Worm (Caenorhabditis elegans) whole organism, L1 larva: ENCODE measurements around the gene srxa-2.

ENCODE experiments used
- C04F5.9 ChIP-seq: sonication (generic microtip); optimal IDR thresholded peaks from 2 replicates; lab custom pipeline; 2016; ENCODE audit warnings: missing genetic modification characterization, missing compliant biosample characterization
- C16A3.4 ChIP-seq: fragments of 150-350 bp; optimal IDR thresholded peaks from 2 replicates; lab custom pipeline; 2014; ENCODE audit warnings: missing biosample characterization, missing genetic modification characterization
- Y116A8C.19 ChIP-seq: sonication (generic microtip); optimal IDR thresholded peaks from 2 replicates; lab custom pipeline; 2016; ENCODE audit warnings: missing compliant biosample characterization, missing genetic modification characterization, borderline replicate concordance
- alr-1 ChIP-seq: fragments of 200-800 bp; sonication (Bioruptor generic); optimal IDR thresholded peaks from 2 replicates; lab custom pipeline; 2018; ENCODE audit warnings: borderline replicate concordance, mild to moderate bottlenecking, missing genetic modification characterization, missing compliant biosample characterization
- aly-2 ChIP-seq: fragments of 150-350 bp; optimal IDR thresholded peaks from 2 replicates; lab custom pipeline; 2014; ENCODE audit warnings: missing biosample characterization, missing genetic modification characterization
- blmp-1 ChIP-seq: fragments of 150-350 bp; optimal IDR thresholded peaks from 2 replicates; lab custom pipeline; 2014; ENCODE audit warnings: missing biosample characterization, missing genetic modification characterization
- ceh-63 ChIP-seq: fragments of 200-800 bp; sonication (Bioruptor generic); optimal IDR thresholded peaks from 2 replicates; lab custom pipeline; 2018; ENCODE audit warnings: mild to moderate bottlenecking, missing genetic modification characterization, missing compliant biosample characterization
- ceh-8 ChIP-seq: fragments of 200-800 bp; sonication (Bioruptor generic); optimal IDR thresholded peaks from 2 replicates; lab custom pipeline; 2018; ENCODE audit warnings: mild to moderate bottlenecking, missing genetic modification characterization, moderate library complexity, missing compliant biosample characterization
- ceh-82 ChIP-seq, 3 experiments: fragments of 150-350 bp in 1 of 3; sonication (generic microtip) in 2 of 3; optimal IDR thresholded peaks; 2 replicates each; lab custom pipeline; 2014 to 2017; ENCODE audit warnings: missing biosample characterization in 3 of 3, missing genetic modification characterization in 3 of 3
- ceh-88 ChIP-seq: fragments of 200-800 bp; sonication (Bioruptor generic); IDR thresholded peaks from 2 replicates; pipeline ENCODE4 v1.3.6; 2022; ENCODE audit warnings: missing genetic modification characterization, missing compliant biosample characterization
- dsc-1 ChIP-seq: sonication (generic microtip); optimal IDR thresholded peaks from 2 replicates; lab custom pipeline; 2016; ENCODE audit warnings: mild to moderate bottlenecking, missing genetic modification characterization, missing compliant biosample characterization
- efl-1 ChIP-seq, 4 experiments: fragments of 150-350 bp; optimal IDR thresholded peaks in 3 of 4; peaks in 1 of 4; 1 replicate in 1 of 4; 2 replicates in 3 of 4; lab custom pipeline; 2014; ENCODE audit warnings: missing biosample characterization in 2 of 4, missing genetic modification characterization in 2 of 4, missing genetic modification reagents in 2 of 4
- egl-13 ChIP-seq: sonication (generic microtip); optimal IDR thresholded peaks from 2 replicates; lab custom pipeline; 2016; ENCODE audit warnings: missing genotype, missing genetic modification reagents, missing genetic modification characterization, missing compliant biosample characterization
- egl-27 ChIP-seq, 2 experiments: fragments of 150-350 bp in 1 of 2; sonication (generic microtip); optimal IDR thresholded peaks; 3 replicates each; lab custom pipeline; 2017 to 2018; ENCODE audit warnings: missing biosample characterization in 2 of 2, missing genetic modification characterization in 2 of 2, missing genetic modification reagents in 2 of 2
- ets-5 ChIP-seq: fragments of 200-800 bp; sonication (Bioruptor generic); IDR thresholded peaks from 2 replicates; pipeline ENCODE4 v1.3.6; 2022; ENCODE audit warnings: missing genetic modification characterization, missing compliant biosample characterization
- fkh-4 ChIP-seq: sonication (generic microtip); optimal IDR thresholded peaks from 2 replicates; lab custom pipeline; 2016; ENCODE audit warnings: missing compliant biosample characterization, missing genetic modification characterization, borderline replicate concordance
- fkh-8 ChIP-seq: sonication (generic microtip); optimal IDR thresholded peaks from 2 replicates; lab custom pipeline; 2016; ENCODE audit warnings: mild to moderate bottlenecking, missing genetic modification characterization, missing compliant biosample characterization
- fos-1 ChIP-seq: fragments of 150-350 bp; optimal IDR thresholded peaks from 2 replicates; lab custom pipeline; 2014; ENCODE audit warnings: missing biosample characterization, missing genetic modification characterization
- grh-1 ChIP-seq: fragments of 200-800 bp; sonication (Bioruptor generic); IDR thresholded peaks from 2 replicates; pipeline ENCODE4 v1.3.6; 2022; ENCODE audit warnings: missing genetic modification reagents, missing genetic modification characterization, missing compliant biosample characterization
- hlh-17 ChIP-seq: fragments of 200-800 bp; sonication (Bioruptor generic); optimal IDR thresholded peaks from 2 replicates; lab custom pipeline; 2018; ENCODE audit warnings: missing genetic modification characterization, mild to moderate bottlenecking, missing compliant biosample characterization, moderate library complexity, borderline replicate concordance
- hlh-4 ChIP-seq: sonication (generic microtip); optimal IDR thresholded peaks from 2 replicates; lab custom pipeline; 2016; ENCODE audit warnings: mild to moderate bottlenecking, missing genetic modification characterization, missing compliant biosample characterization
- hpl-2 ChIP-seq: fragments of 150-350 bp; optimal IDR thresholded peaks from 2 replicates; lab custom pipeline; 2014; ENCODE audit warnings: missing biosample characterization, missing genetic modification reagents, missing genetic modification characterization
- jun-1 ChIP-seq: fragments of 150-350 bp; optimal IDR thresholded peaks from 2 replicates; lab custom pipeline; 2014; ENCODE audit warnings: missing biosample characterization, missing genetic modification reagents, missing genetic modification characterization
- lin-15B ChIP-seq: fragments of 150-350 bp; sonication (generic microtip); optimal IDR thresholded peaks from 3 replicates; lab custom pipeline; 2014; ENCODE audit warnings: missing biosample characterization, missing genetic modification characterization
- lin-35 ChIP-seq, 2 experiments: fragments of 150-350 bp; optimal IDR thresholded peaks; 2 replicates each; lab custom pipeline; 2014; ENCODE audit warnings: missing biosample characterization in 2 of 2, missing genetic modification characterization in 2 of 2, missing genetic modification reagents in 2 of 2
- lir-3 ChIP-seq: sonication (generic microtip); optimal IDR thresholded peaks from 2 replicates; lab custom pipeline; 2016; ENCODE audit warnings: mild to moderate bottlenecking, missing genetic modification characterization, moderate library complexity, missing compliant biosample characterization; ENCODE audit not compliant: poor library complexity
- mab-9 ChIP-seq: fragments of 200-800 bp; sonication (Bioruptor generic); IDR thresholded peaks from 2 replicates; pipeline ENCODE4 v1.3.6; 2022; ENCODE audit warnings: missing genetic modification reagents, missing genetic modification characterization, missing compliant biosample characterization
- mdl-1 ChIP-seq, 2 experiments: fragments of 150-350 bp; optimal IDR thresholded peaks; 2 replicates each; lab custom pipeline; 2014 to 2017; ENCODE audit warnings: missing biosample characterization in 2 of 2, missing genetic modification characterization in 2 of 2, inconsistent platforms in 1 of 2
- mep-1 ChIP-seq: fragments of 150-350 bp; optimal IDR thresholded peaks from 2 replicates; lab custom pipeline; 2014; ENCODE audit warnings: missing biosample characterization, missing genetic modification characterization
- nhr-11 ChIP-seq: fragments of 150-350 bp; optimal IDR thresholded peaks from 2 replicates; lab custom pipeline; 2014; ENCODE audit warnings: missing biosample characterization, missing genetic modification characterization
- nhr-12 ChIP-seq: sonication (generic microtip); optimal IDR thresholded peaks from 2 replicates; lab custom pipeline; 2017; ENCODE audit warnings: missing biosample characterization, missing genetic modification characterization
- nhr-20 ChIP-seq: sonication (generic microtip); optimal IDR thresholded peaks from 2 replicates; lab custom pipeline; 2016; ENCODE audit warnings: mild to moderate bottlenecking, missing genetic modification characterization, missing compliant biosample characterization
- nhr-237 ChIP-seq: fragments of 150-350 bp; optimal IDR thresholded peaks from 2 replicates; lab custom pipeline; 2014; ENCODE audit warnings: missing biosample characterization, missing genetic modification characterization
- nhr-71 ChIP-seq: sonication (generic microtip); optimal IDR thresholded peaks from 2 replicates; lab custom pipeline; 2016; ENCODE audit warnings: mild to moderate bottlenecking, missing genetic modification characterization, moderate library complexity, missing compliant biosample characterization
- nhr-76 ChIP-seq: sonication (generic microtip); optimal IDR thresholded peaks from 2 replicates; lab custom pipeline; 2017; ENCODE audit warnings: missing biosample characterization, missing genetic modification characterization
- nhr-77 ChIP-seq: fragments of 150-350 bp; optimal IDR thresholded peaks from 2 replicates; lab custom pipeline; 2014; ENCODE audit warnings: missing biosample characterization, missing genetic modification characterization
- nhr-84 ChIP-seq: sonication (generic microtip); optimal IDR thresholded peaks from 2 replicates; lab custom pipeline; 2017; ENCODE audit warnings: missing biosample characterization, missing genetic modification characterization
- pag-3 ChIP-seq: sonication (generic microtip); optimal IDR thresholded peaks from 2 replicates; lab custom pipeline; 2017; ENCODE audit warnings: missing genetic modification characterization, mild to moderate bottlenecking, missing compliant biosample characterization, antibody characterized with exemption, borderline replicate concordance; ENCODE audit not compliant: insufficient read depth
- pax-3 ChIP-seq: fragments of 200-800 bp; sonication (Bioruptor generic); optimal IDR thresholded peaks from 2 replicates; lab custom pipeline; 2018; ENCODE audit warnings: mild to moderate bottlenecking, missing genetic modification characterization, moderate library complexity, missing compliant biosample characterization
- snu-23 ChIP-seq: sonication (generic microtip); optimal IDR thresholded peaks from 2 replicates; lab custom pipeline; 2016; ENCODE audit warnings: missing genetic modification characterization, missing compliant biosample characterization
- sox-4 ChIP-seq: sonication (generic microtip); optimal IDR thresholded peaks from 2 replicates; lab custom pipeline; 2016; ENCODE audit warnings: missing genetic modification characterization, missing compliant biosample characterization
- sptf-1 ChIP-seq: fragments of 150-350 bp; optimal IDR thresholded peaks from 2 replicates; lab custom pipeline; 2014; ENCODE audit warnings: missing biosample characterization, missing genetic modification characterization
- sup-37 ChIP-seq: fragments of 200-800 bp; sonication (Bioruptor generic); optimal IDR thresholded peaks from 2 replicates; lab custom pipeline; 2018; ENCODE audit warnings: mild to moderate bottlenecking, missing genetic modification characterization, missing compliant biosample characterization
- swsn-7 ChIP-seq: sonication (generic microtip); optimal IDR thresholded peaks from 2 replicates; lab custom pipeline; 2016; ENCODE audit warnings: missing genetic modification characterization, missing compliant biosample characterization
- tbx-2 ChIP-seq: sonication (generic microtip); optimal IDR thresholded peaks from 2 replicates; lab custom pipeline; 2016; ENCODE audit warnings: missing genetic modification characterization, missing compliant biosample characterization
- tlp-1 ChIP-seq: fragments of 150-350 bp; optimal IDR thresholded peaks from 2 replicates; lab custom pipeline; 2014; ENCODE audit warnings: missing biosample characterization, missing genetic modification characterization
- unc-30 ChIP-seq: sonication (generic microtip); optimal IDR thresholded peaks from 2 replicates; lab custom pipeline; 2017; ENCODE audit warnings: missing biosample characterization, missing genetic modification characterization
- unc-86 ChIP-seq: sonication (generic microtip); optimal IDR thresholded peaks from 2 replicates; lab custom pipeline; 2016; ENCODE audit warnings: missing genetic modification characterization, missing compliant biosample characterization
- unc-98 ChIP-seq: fragments of 200-800 bp; sonication (Bioruptor generic); IDR thresholded peaks from 2 replicates; pipeline ENCODE4 v1.3.6; 2022; ENCODE audit warnings: missing genetic modification characterization, missing compliant biosample characterization
- vab-15 ChIP-seq: sonication (generic microtip); optimal IDR thresholded peaks from 2 replicates; lab custom pipeline; 2017; ENCODE audit warnings: missing genotype, mild to moderate bottlenecking, missing genetic modification characterization, missing compliant biosample characterization
- zag-1 ChIP-seq: fragments of 150-350 bp; optimal IDR thresholded peaks from 2 replicates; lab custom pipeline; 2014; ENCODE audit warnings: missing biosample characterization, missing genetic modification characterization
- ztf-11 ChIP-seq, 2 experiments: sonication (generic microtip); optimal IDR thresholded peaks; 2 replicates each; lab custom pipeline; 2016 to 2017; ENCODE audit warnings: missing genetic modification characterization in 2 of 2, missing biosample characterization in 1 of 2, missing compliant biosample characterization in 1 of 2
- ztf-4 ChIP-seq: fragments of 150-350 bp; optimal IDR thresholded peaks from 2 replicates; lab custom pipeline; 2014; ENCODE audit warnings: missing biosample characterization, missing genetic modification characterization

Gene srxa-2

DNA sequence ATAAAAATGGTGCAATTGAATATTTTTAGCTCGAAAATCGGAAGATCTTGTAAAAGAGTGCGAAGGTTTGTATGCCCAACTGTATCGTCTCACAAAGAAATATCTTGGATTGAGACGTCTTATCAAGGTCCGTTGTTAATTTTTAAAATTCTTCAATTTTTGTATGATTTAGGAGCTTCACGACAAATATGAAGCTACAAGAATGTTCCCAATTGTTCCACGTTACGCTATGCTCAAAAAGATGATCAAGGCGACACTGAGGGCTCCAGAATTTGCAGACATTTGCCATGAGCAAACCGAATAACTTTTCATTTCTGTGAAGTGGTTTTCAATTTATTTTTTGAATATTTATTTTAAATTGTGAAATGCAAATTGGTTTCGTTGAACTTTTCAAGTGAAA lies 15.6 kb downstream of the srxa-2 start (continued):
- no peak for TF ChIP-seq ceh-82 (tag; optimal IDR thresholded peaks at IDR 0.05; lab: Kevin White, UChicago)
- no peak for TF ChIP-seq sup-37 (GFP tag; lab: Kevin White, UChicago)
- no peak for TF ChIP-seq C04F5.9 (tag; lab: Kevin White, UChicago)
- peak; percentile 74 for TF ChIP-seq nhr-71 (tag; lab: Kevin White, UChicago)
- no peak for TF ChIP-seq lin-35 (GFP tag; optimal IDR thresholded peaks at IDR 0.05; lab: Kevin White, UChicago)
- no peak for TF ChIP-seq unc-30 (tag; lab: Kevin White, UChicago)
- no peak for TF ChIP-seq hpl-2
- TF ChIP-seq egl-13 = no peak
- TF ChIP-seq mdl-1 (tag; optimal IDR thresholded peaks at IDR 0.05; lab: Kevin White, UChicago) = no peak
- no peak for TF ChIP-seq hlh-17 (GFP tag; lab: Kevin White, UChicago)
- no peak for TF ChIP-seq sptf-1 (tag; lab: Kevin White, UChicago)
- no peak for TF ChIP-seq mab-9 (GFP tag; lab: Robert Waterston, UW)
- TF ChIP-seq nhr-20 = peak; percentile 56
- TF ChIP-seq alr-1 (tag; lab: Kevin White, UChicago) = no peak
- no peak for TF ChIP-seq nhr-77 (tag; lab: Kevin White, UChicago)
- TF ChIP-seq fkh-8 (tag; lab: Kevin White, UChicago) = no peak
- no peak for TF ChIP-seq nhr-11 (tag; lab: Kevin White, UChicago)
- no peak for TF ChIP-seq zag-1 (tag; lab: Kevin White, UChicago)
- TF ChIP-seq swsn-7 = peak; percentile 24
- no peak for TF ChIP-seq fos-1 (tag; lab: Kevin White, UChicago)
- TF ChIP-seq ceh-88 (GFP tag; lab: Robert Waterston, UW) = no peak
- no peak for TF ChIP-seq ets-5 (GFP tag; lab: Robert Waterston, UW)
- peak; percentile 72 for TF ChIP-seq snu-23 (GFP tag; lab: Kevin White, UChicago)
- no peak for TF ChIP-seq unc-86 (tag; lab: Kevin White, UChicago)
- TF ChIP-seq efl-1 (optimal IDR thresholded peaks at IDR 0.05; lab: Kevin White, UChicago) = no peak
- TF ChIP-seq efl-1 (GFP tag; optimal IDR thresholded peaks at IDR 0.05 in 1 of 2; lab: Kevin White, UChicago) = peak in 1 of 2 experiments; percentile 91
- TF ChIP-seq fkh-4 (tag; lab: Kevin White, UChicago) = no peak
- no peak for TF ChIP-seq tlp-1
- TF ChIP-seq vab-15 (tag; lab: Kevin White, UChicago) = no peak
- TF ChIP-seq nhr-12 (tag; lab: Kevin White, UChicago) = no peak
- TF ChIP-seq Y116A8C.19 (tag; lab: Kevin White, UChicago) = no peak
- TF ChIP-seq blmp-1 = no peak
- no peak for TF ChIP-seq dsc-1
- TF ChIP-seq ztf-4 = peak; percentile 59
- TF ChIP-seq lin-15B (tag; lab: Kevin White, UChicago) = no peak
- no peak for TF ChIP-seq C16A3.4
- no peak for TF ChIP-seq nhr-237 (tag; lab: Kevin White, UChicago)
- no peak for TF ChIP-seq unc-98 (GFP tag; lab: Robert Waterston, UW)
- no peak for TF ChIP-seq grh-1 (GFP tag; lab: Robert Waterston, UW)
- no peak for TF ChIP-seq nhr-76 (tag; lab: Kevin White, UChicago)
- no peak for TF ChIP-seq egl-27 (tag; optimal IDR thresholded peaks at IDR 0.05; lab: Kevin White, UChicago)
- TF ChIP-seq ztf-11 (tag; optimal IDR thresholded peaks at IDR 0.05; lab: Kevin White, UChicago) = no peak
- no peak for TF ChIP-seq nhr-84
- no peak for TF ChIP-seq ceh-63 (GFP tag; lab: Kevin White, UChicago)
- TF ChIP-seq aly-2 (tag; lab: Kevin White, UChicago) = peak; percentile 95
- TF ChIP-seq sox-4 (tag; lab: Kevin White, UChicago) = no peak
- no peak for TF ChIP-seq pag-3
- TF ChIP-seq pax-3 = no peak
- TF ChIP-seq lir-3 = no peak
- no peak for TF ChIP-seq jun-1 (tag; lab: Kevin White, UChicago)
- TF ChIP-seq mep-1 (tag; lab: Kevin White, UChicago) = peak; percentile 40
- TF ChIP-seq hlh-4 (tag; lab: Kevin White, UChicago) = no peak
- TF ChIP-seq ceh-8 (GFP tag; lab: Kevin White, UChicago) = no peak
- TF ChIP-seq tbx-2 (tag; lab: Kevin White, UChicago) = no peak
